Worm (Caenorhabditis elegans): ENCODE data around the gene lron-10.

The lron-10 gene

ce11 chrIII:10621208-10621607 is at the start of gene lron-10, which contains the start of gene hpr-9 (continued):
- 0 out of 2 replicates have a peak, but pooled peaks have one; percentile 27 for TF ChIP-seq ztf-6 (GFP tag; IDR thresholded peaks at IDR 0.05)
- TF ChIP-seq F23B12.7 (tag; optimal IDR thresholded peaks at IDR 0.05; ENCODE audit: insufficient read depth) = no peak
- peak; percentile 66; the same call in 1 of the 2 replicates for TF ChIP-seq B0019.2 (GFP tag; conservative IDR thresholded peaks at IDR 0.05)
- TF ChIP-seq lsy-27 (tag; optimal IDR thresholded peaks at IDR 0.05; ENCODE audit: borderline replicate concordance, insufficient read depth) = no peak
- TF ChIP-seq hrde-1 (tag; optimal IDR thresholded peaks at IDR 0.05; ENCODE audit: borderline replicate concordance) = peak; percentile 14
- peak; percentile 72 for TF ChIP-seq B0336.3 (GFP tag; IDR thresholded peaks at IDR 0.05)
- TF ChIP-seq dox-1 (GFP tag; IDR thresholded peaks at IDR 0.05) = no peak; the same call in 1 of the 2 replicates
- TF ChIP-seq B0261.1 (tag; optimal IDR thresholded peaks at IDR 0.05) = peak; percentile 12
- no peak for TF ChIP-seq gei-17 (GFP tag; optimal IDR thresholded peaks at IDR 0.05)
- no peak for TF ChIP-seq ama-1 (optimal IDR thresholded peaks at IDR 0.05)
- TF ChIP-seq ama-1 (GFP tag; optimal IDR thresholded peaks at IDR 0.05) = no peak
- TF ChIP-seq fkh-3 (tag; optimal IDR thresholded peaks at IDR 0.05) = no peak
- TF ChIP-seq ztf-25 (GFP tag; IDR thresholded peaks at IDR 0.05) = no peak
- TF ChIP-seq mxl-1 (tag; optimal IDR thresholded peaks at IDR 0.05) = no peak
- TF ChIP-seq akir-1 (GFP tag; optimal IDR thresholded peaks at IDR 0.05) = no peak
- peak; percentile 84 for TF ChIP-seq K11D2.4 (GFP tag; IDR thresholded peaks at IDR 0.05)
- TF ChIP-seq ztf-22 (GFP tag; optimal IDR thresholded peaks at IDR 0.05) = peak; percentile 42
- 0 out of 2 replicates have a peak, but pooled peaks have one; percentile 64 for TF ChIP-seq C17E4.6 (GFP tag; IDR thresholded peaks at IDR 0.05)
- peak; percentile 67; the same call in 1 of the 2 replicates for TF ChIP-seq aptf-2 (GFP tag; conservative IDR thresholded peaks at IDR 0.05)
- TF ChIP-seq efl-1 (GFP tag; optimal IDR thresholded peaks at IDR 0.05) = no peak
- TF ChIP-seq F49E8.2 (tag; optimal IDR thresholded peaks at IDR 0.05; ENCODE audit: insufficient read depth) = no peak
- peak; percentile 79 for TF ChIP-seq chd-7 (tag; optimal IDR thresholded peaks at IDR 0.05)
- no peak for TF ChIP-seq attf-3 (GFP tag; conservative IDR thresholded peaks at IDR 0.05)
- peak; percentile 78 for TF ChIP-seq unc-130 (GFP tag; optimal IDR thresholded peaks at IDR 0.05)
- TF ChIP-seq nhr-120 (GFP tag; IDR thresholded peaks at IDR 0.05) = no peak
- no peak for TF ChIP-seq snpc-4 (GFP tag; optimal IDR thresholded peaks at IDR 0.05)
- TF ChIP-seq snpc-4 (tag; optimal IDR thresholded peaks at IDR 0.05) = peak in 2 of 4 experiments; percentile 14 to 32
- TF ChIP-seq nfya-2 (GFP tag; IDR thresholded peaks at IDR 0.05) = no peak
- TF ChIP-seq F39B2.1 (GFP tag; IDR thresholded peaks at IDR 0.05) = no peak
- TF ChIP-seq let-607 (tag; optimal IDR thresholded peaks at IDR 0.05) = peak; percentile 20 to 68
- TF ChIP-seq hlh-12 (tag; optimal IDR thresholded peaks at IDR 0.05) = no peak
- TF ChIP-seq hlh-26 (GFP tag; conservative IDR thresholded peaks at IDR 0.05) = no peak
- TF ChIP-seq madf-10 (tag; optimal IDR thresholded peaks at IDR 0.05) = peak; percentile 73
- no peak for TF ChIP-seq F52B5.7 (tag; optimal IDR thresholded peaks at IDR 0.05)
- TF ChIP-seq ekl-4 (GFP tag; IDR thresholded peaks at IDR 0.05) = no peak; the same call in 1 of the 2 replicates
- TF ChIP-seq tbp1 (GFP tag; optimal IDR thresholded peaks at IDR 0.05) = peak; percentile 54
- TF ChIP-seq F57A8.1 (GFP tag; optimal IDR thresholded peaks at IDR 0.05) = no peak
- TF ChIP-seq F37B4.10 (GFP tag; IDR thresholded peaks at IDR 0.05) = no peak
- peak; percentile 23 for TF ChIP-seq repo-1 (tag; optimal IDR thresholded peaks at IDR 0.05)
- TF ChIP-seq somi-1 (GFP tag; optimal IDR thresholded peaks at IDR 0.05) = peak; percentile 56
- TF ChIP-seq tbx-9 (tag; optimal IDR thresholded peaks at IDR 0.05; ENCODE audit: borderline replicate concordance) = no peak
- no peak for TF ChIP-seq F57C9.4 (tag; optimal IDR thresholded peaks at IDR 0.05)
- no peak for TF ChIP-seq F10E7.11 (tag; optimal IDR thresholded peaks at IDR 0.05)
- TF ChIP-seq lsl-1 (GFP tag; optimal IDR thresholded peaks at IDR 0.05) = peak; percentile 53
- TF ChIP-seq sdz-38 (tag; optimal IDR thresholded peaks at IDR 0.05) = no peak
- peak; percentile 40 for TF ChIP-seq snpc-3.4 (tag; optimal IDR thresholded peaks at IDR 0.05)
- TF ChIP-seq ceh-58 (GFP tag; IDR thresholded peaks at IDR 0.05) = no peak
- no peak for TF ChIP-seq unc-62 (GFP tag; optimal IDR thresholded peaks at IDR 0.05)
- TF ChIP-seq lin-40 (tag; optimal IDR thresholded peaks at IDR 0.05) = peak; percentile 86

All from whole organism, young adult.